Worm (Caenorhabditis elegans) whole organism, young adult: ENCODE measurements around the gene T21C12.4.

Experiments used
- ama-1 ChIP-seq, 3 experiments: fragments of 150-350 bp in 1 of 3; sonication (generic microtip) in 2 of 3; optimal IDR thresholded peaks; 2 replicates each; lab custom pipeline; 2014 to 2018; ENCODE audit warnings: missing biosample characterization in 2 of 3, missing genetic modification characterization in 2 of 3, missing genetic modification reagents in 2 of 3
- chd-7 ChIP-seq: sonication (generic microtip); optimal IDR thresholded peaks from 2 replicates; lab custom pipeline; 2016; ENCODE audit warnings: mild to moderate bottlenecking, missing genetic modification characterization, moderate library complexity, missing compliant biosample characterization

ce11 chrIII:10505182-10505581, 52.6 kb downstream of the T21C12.4 start, which contains the start of the genes taf-11.3 and urm-1:
- TF ChIP-seq ama-1 (optimal IDR thresholded peaks at IDR 0.05; lab: Kevin White, UChicago) (no peak), ama-1 (GFP tag; optimal IDR thresholded peaks at IDR 0.05; lab: Kevin White, UChicago) (no peak), chd-7 (tag; lab: Kevin White, UChicago) (no peak)
